Worm (Caenorhabditis elegans) whole organism, young adult: ENCODE data around the gene Y62H9A.12.

Experiments
- F37B4.10 ChIP-seq: fragments of 200-800 bp; sonication (Bioruptor generic); IDR thresholded peaks from 2 replicates; pipeline ENCODE4 v1.3.6; 2022; ENCODE audit warnings: missing genetic modification characterization, missing compliant biosample characterization
- F57C9.4 ChIP-seq: sonication (generic microtip); optimal IDR thresholded peaks from 2 replicates; lab custom pipeline; 2017; ENCODE audit warnings: mild to moderate bottlenecking, missing genetic modification characterization, missing compliant biosample characterization
- K11D2.4 ChIP-seq: fragments of 200-800 bp; sonication (Bioruptor generic); IDR thresholded peaks from 2 replicates; pipeline ENCODE4 v1.3.6; 2022; ENCODE audit warnings: missing genetic modification reagents, missing genetic modification characterization, missing compliant biosample characterization
- Y56A3A.18 ChIP-seq: fragments of 200-800 bp; sonication (Bioruptor generic); IDR thresholded peaks from 2 replicates; pipeline ENCODE4 v1.3.6; 2022; ENCODE audit warnings: missing genetic modification reagents, missing genetic modification characterization, missing compliant biosample characterization
- Y67H2A.10 ChIP-seq: fragments of 200-800 bp; sonication (Bioruptor generic); conservative IDR thresholded peaks from 2 replicates; pipeline ENCODE4 v1.3.6; 2022; ENCODE audit warnings: missing genetic modification reagents, missing genetic modification characterization, missing compliant biosample characterization
- Y79H2A.3 ChIP-seq: fragments of 200-800 bp; sonication (Bioruptor generic); conservative IDR thresholded peaks from 2 replicates; pipeline ENCODE4 v1.3.6; 2022; ENCODE audit warnings: missing genetic modification reagents, missing genetic modification characterization, missing compliant biosample characterization
- attf-3 ChIP-seq: fragments of 200-800 bp; sonication (Bioruptor generic); conservative IDR thresholded peaks from 2 replicates; pipeline ENCODE4 v1.3.6; 2022; ENCODE audit warnings: missing genetic modification reagents, missing genetic modification characterization, missing compliant biosample characterization
- attf-5 ChIP-seq: fragments of 200-800 bp; sonication (Bioruptor generic); optimal IDR thresholded peaks from 2 replicates; lab custom pipeline; 2018; ENCODE audit warnings: mild to moderate bottlenecking, missing genetic modification characterization, missing compliant biosample characterization
- attf-6 ChIP-seq: fragments of 200-800 bp; sonication (Bioruptor generic); IDR thresholded peaks from 2 replicates; pipeline ENCODE4 v1.3.6; 2022; ENCODE audit warnings: missing genetic modification reagents, missing genetic modification characterization, missing compliant biosample characterization
- bed-1 ChIP-seq: fragments of 200-800 bp; sonication (Bioruptor generic); IDR thresholded peaks from 2 replicates; pipeline ENCODE4 v1.3.6; 2022; ENCODE audit warnings: missing genetic modification reagents, missing genetic modification characterization, missing compliant biosample characterization
- ceh-27 ChIP-seq: fragments of 200-800 bp; sonication (Bioruptor generic); optimal IDR thresholded peaks from 2 replicates; lab custom pipeline; 2018; ENCODE audit warnings: mild to moderate bottlenecking, missing genetic modification characterization, moderate library complexity, missing compliant biosample characterization
- ceh-40 ChIP-seq: fragments of 200-800 bp; sonication (Bioruptor generic); IDR thresholded peaks from 2 replicates; pipeline ENCODE4 v1.3.6; 2022; ENCODE audit warnings: missing genetic modification characterization, missing compliant biosample characterization
- ceh-58 ChIP-seq: fragments of 200-800 bp; sonication (Bioruptor generic); IDR thresholded peaks from 2 replicates; pipeline ENCODE4 v1.3.6; 2022; ENCODE audit warnings: missing genetic modification characterization, missing compliant biosample characterization
- efl-1 ChIP-seq: fragments of 150-350 bp; optimal IDR thresholded peaks from 2 replicates; lab custom pipeline; 2014; ENCODE audit warnings: missing biosample characterization, missing genetic modification reagents, missing genetic modification characterization
- gei-17 ChIP-seq: fragments of 200-800 bp; sonication (Bioruptor generic); optimal IDR thresholded peaks from 2 replicates; lab custom pipeline; 2018; ENCODE audit warnings: mild to moderate bottlenecking, missing genetic modification characterization, missing compliant biosample characterization
- him-1 ChIP-seq: sonication (generic microtip); optimal IDR thresholded peaks from 2 replicates; lab custom pipeline; 2016; ENCODE audit warnings: missing genotype, missing genetic modification reagents, missing genetic modification characterization, missing compliant biosample characterization
- hmg-1.2 ChIP-seq: fragments of 200-800 bp; sonication (Bioruptor generic); IDR thresholded peaks from 2 replicates; pipeline ENCODE4 v1.3.6; 2022; ENCODE audit warnings: missing genetic modification reagents, missing genetic modification characterization, missing compliant biosample characterization
- hmg-20 ChIP-seq: fragments of 200-800 bp; sonication (Bioruptor generic); IDR thresholded peaks from 2 replicates; pipeline ENCODE4 v1.3.6; 2022; ENCODE audit warnings: missing genetic modification reagents, missing genetic modification characterization, missing compliant biosample characterization
- hrde-1 ChIP-seq: sonication (generic microtip); optimal IDR thresholded peaks from 2 replicates; lab custom pipeline; 2016; ENCODE audit warnings: missing genetic modification characterization, mild to moderate bottlenecking, missing compliant biosample characterization, moderate library complexity, missing genotype, missing genetic modification reagents, borderline replicate concordance
- let-607 ChIP-seq, 2 experiments: fragments of 200-800 bp in 1 of 2; sonication (Bioruptor generic) in 1 of 2; sonication (generic microtip) in 1 of 2; optimal IDR thresholded peaks; 2 replicates each; lab custom pipeline; 2016 to 2018; ENCODE audit warnings: mild to moderate bottlenecking in 2 of 2, missing compliant biosample characterization in 2 of 2, missing genetic modification characterization in 2 of 2, moderate library complexity in 2 of 2, missing genotype in 1 of 2
- lin-35 ChIP-seq, 3 experiments: fragments of 150-350 bp in 2 of 3; sonication (generic microtip) in 1 of 3; optimal IDR thresholded peaks; 2 replicates each; lab custom pipeline; 2014 to 2018; ENCODE audit warnings: missing biosample characterization in 3 of 3, missing genetic modification characterization in 3 of 3, missing genetic modification reagents in 3 of 3
- lin-40 ChIP-seq: sonication (generic microtip); optimal IDR thresholded peaks from 2 replicates; lab custom pipeline; 2016; ENCODE audit warnings: missing genetic modification characterization, mild to moderate bottlenecking, missing compliant biosample characterization, missing genotype, missing genetic modification reagents
- lsl-1 ChIP-seq: fragments of 200-800 bp; sonication (Bioruptor generic); optimal IDR thresholded peaks from 2 replicates; lab custom pipeline; 2018; ENCODE audit warnings: mild to moderate bottlenecking, missing genetic modification characterization, moderate library complexity, missing compliant biosample characterization
- lsy-27 ChIP-seq: sonication (generic microtip); optimal IDR thresholded peaks from 2 replicates; lab custom pipeline; 2017; ENCODE audit warnings: missing genetic modification characterization, mild to moderate bottlenecking, missing compliant biosample characterization, antibody characterized with exemption, missing genotype, borderline replicate concordance; ENCODE audit not compliant: insufficient read depth
- madf-3 ChIP-seq: fragments of 200-800 bp; sonication (Bioruptor generic); IDR thresholded peaks from 2 replicates; pipeline ENCODE4 v1.3.6; 2022; ENCODE audit warnings: missing genetic modification reagents, missing genetic modification characterization, missing compliant biosample characterization
- madf-6 ChIP-seq: fragments of 200-800 bp; sonication (Bioruptor generic); IDR thresholded peaks from 2 replicates; pipeline ENCODE4 v1.3.6; 2022; ENCODE audit warnings: missing genetic modification reagents, missing genetic modification characterization, missing compliant biosample characterization
- mel-28 ChIP-seq: sonication (generic microtip); optimal IDR thresholded peaks from 2 replicates; lab custom pipeline; 2016; ENCODE audit warnings: borderline replicate concordance, mild to moderate bottlenecking, missing genetic modification characterization, missing compliant biosample characterization
- nfya-1 ChIP-seq: sonication (generic microtip); optimal IDR thresholded peaks from 2 replicates; lab custom pipeline; 2017; ENCODE audit warnings: antibody characterized with exemption, missing compliant biosample characterization, missing genetic modification characterization, borderline replicate concordance; ENCODE audit not compliant: insufficient read depth
- nfya-2 ChIP-seq: fragments of 200-800 bp; sonication (Bioruptor generic); IDR thresholded peaks from 2 replicates; pipeline ENCODE4 v1.3.6; 2022; ENCODE audit warnings: missing genetic modification reagents, missing genetic modification characterization, missing compliant biosample characterization
- nhr-80 ChIP-seq: sonication (generic microtip); optimal IDR thresholded peaks from 2 replicates; lab custom pipeline; 2016; ENCODE audit warnings: missing genetic modification characterization, missing compliant biosample characterization
- sdz-38 ChIP-seq: sonication (generic microtip); optimal IDR thresholded peaks from 2 replicates; lab custom pipeline; 2016; ENCODE audit warnings: missing genotype, missing genetic modification characterization, missing compliant biosample characterization
- snpc-3.4 ChIP-seq: sonication (generic microtip); optimal IDR thresholded peaks from 2 replicates; lab custom pipeline; 2017; ENCODE audit warnings: missing genetic modification characterization, mild to moderate bottlenecking, missing compliant biosample characterization, antibody characterized with exemption, moderate library complexity, missing genotype, missing genetic modification reagents
- snpc-4 ChIP-seq, 5 experiments: fragments of 150-350 bp in 1 of 5; sonication (generic microtip) in 4 of 5; optimal IDR thresholded peaks; 2 replicates each; lab custom pipeline; 2014 to 2018; ENCODE audit warnings: missing genetic modification characterization in 5 of 5, missing biosample characterization in 3 of 5, antibody characterized with exemption in 2 of 5, mild to moderate bottlenecking in 2 of 5, missing compliant biosample characterization in 2 of 5, missing genotype in 2 of 5, moderate library complexity in 2 of 5, missing genetic modification reagents in 1 of 5
- somi-1 ChIP-seq: fragments of 200-800 bp; sonication (Bioruptor generic); optimal IDR thresholded peaks from 2 replicates; lab custom pipeline; 2018; ENCODE audit warnings: mild to moderate bottlenecking, missing genetic modification characterization, missing compliant biosample characterization
- tbx-9 ChIP-seq: sonication (generic microtip); optimal IDR thresholded peaks from 2 replicates; lab custom pipeline; 2016; ENCODE audit warnings: borderline replicate concordance, missing genetic modification characterization, inconsistent platforms, missing compliant biosample characterization
- unc-62 ChIP-seq: fragments of 150-350 bp; optimal IDR thresholded peaks from 2 replicates; lab custom pipeline; 2014; ENCODE audit warnings: missing biosample characterization, missing genetic modification reagents, missing genetic modification characterization
- zim-3 ChIP-seq: sonication (generic microtip); optimal IDR thresholded peaks from 2 replicates; lab custom pipeline; 2017; ENCODE audit warnings: mild to moderate bottlenecking, missing genetic modification characterization, moderate library complexity, missing compliant biosample characterization
- ztf-18 ChIP-seq: sonication (generic microtip); optimal IDR thresholded peaks from 2 replicates; lab custom pipeline; 2016; ENCODE audit warnings: missing genotype, mild to moderate bottlenecking, missing genetic modification characterization, missing compliant biosample characterization
- ztf-22 ChIP-seq: fragments of 200-800 bp; sonication (Bioruptor generic); optimal IDR thresholded peaks from 2 replicates; lab custom pipeline; 2018; ENCODE audit warnings: mild to moderate bottlenecking, missing genetic modification characterization, moderate library complexity, missing compliant biosample characterization
- ztf-28 ChIP-seq: fragments of 200-800 bp; sonication (Bioruptor generic); IDR thresholded peaks from 2 replicates; pipeline ENCODE4 v1.3.6; 2022; ENCODE audit warnings: missing genetic modification reagents, missing genetic modification characterization, missing compliant biosample characterization

Gene Y62H9A.12

DNA sequence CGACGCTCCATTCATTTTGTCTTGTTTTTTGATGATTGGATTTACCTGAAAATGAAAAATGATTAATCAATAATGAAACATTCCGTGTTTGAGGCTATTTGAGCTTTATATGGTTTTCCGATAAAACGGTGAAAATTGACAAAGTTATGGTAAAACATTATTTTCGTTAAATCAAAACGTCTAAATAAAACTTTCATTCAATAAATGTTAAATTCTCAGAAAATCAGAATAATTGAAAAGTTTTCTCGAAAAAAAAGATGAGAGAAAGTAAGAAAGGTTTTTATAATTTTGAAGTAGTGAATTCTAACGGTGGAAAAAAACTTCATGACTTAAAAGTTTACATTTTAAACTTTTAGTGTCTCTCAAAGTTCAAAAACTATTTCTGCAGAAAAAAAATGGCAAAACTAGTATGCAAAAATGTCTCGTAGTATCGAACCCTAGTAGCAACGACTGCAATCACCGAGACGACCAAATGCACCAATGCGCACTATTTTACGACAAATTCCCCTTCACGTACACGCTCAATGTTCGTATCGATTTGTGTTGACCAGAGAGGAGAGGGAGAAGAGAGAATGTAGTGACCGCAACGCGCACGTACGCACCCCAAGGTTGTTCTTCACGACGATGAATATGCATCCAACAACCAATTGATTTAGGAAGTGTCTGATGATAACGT is 33.0 kb downstream of the Y62H9A.12 start, which contains the start of gene nfya-1:
nfya-1 (minus strand) TSS at position 51 of the 676 bp plus-strand sequence.
- no peak for TF ChIP-seq nfya-2 (GFP tag; lab: Robert Waterston, UW)
- TF ChIP-seq madf-6 (GFP tag; lab: Robert Waterston, UW) = no peak
- no peak for TF ChIP-seq Y67H2A.10 (GFP tag; lab: Robert Waterston, UW)
- peak; percentile 39 for TF ChIP-seq lin-40 (tag; lab: Kevin White, UChicago)
- TF ChIP-seq attf-3 (GFP tag; lab: Robert Waterston, UW) = no peak
- TF ChIP-seq lsy-27 (tag; lab: Kevin White, UChicago) = no peak
- no peak for TF ChIP-seq hrde-1
- no peak for TF ChIP-seq F37B4.10 (GFP tag; lab: Robert Waterston, UW)
- peak; percentile 51 for TF ChIP-seq ceh-27
- TF ChIP-seq nhr-80 (tag; lab: Kevin White, UChicago) = peak; percentile 11
- TF ChIP-seq hmg-1.2 = no peak
- peak; percentile 19 for TF ChIP-seq gei-17
- no peak for TF ChIP-seq let-607 (tag; optimal IDR thresholded peaks at IDR 0.05; lab: Kevin White, UChicago)
- TF ChIP-seq ceh-40 (GFP tag; lab: Robert Waterston, UW) = no peak
- no peak for TF ChIP-seq sdz-38 (tag; lab: Kevin White, UChicago)
- TF ChIP-seq tbx-9 (tag; lab: Kevin White, UChicago) = no peak
- TF ChIP-seq K11D2.4 (GFP tag; lab: Robert Waterston, UW) = no peak
- no peak for TF ChIP-seq zim-3
- TF ChIP-seq ztf-22 (GFP tag; lab: Kevin White, UChicago) = no peak
- TF ChIP-seq hmg-20 (GFP tag; lab: Robert Waterston, UW) = no peak

DNA sequence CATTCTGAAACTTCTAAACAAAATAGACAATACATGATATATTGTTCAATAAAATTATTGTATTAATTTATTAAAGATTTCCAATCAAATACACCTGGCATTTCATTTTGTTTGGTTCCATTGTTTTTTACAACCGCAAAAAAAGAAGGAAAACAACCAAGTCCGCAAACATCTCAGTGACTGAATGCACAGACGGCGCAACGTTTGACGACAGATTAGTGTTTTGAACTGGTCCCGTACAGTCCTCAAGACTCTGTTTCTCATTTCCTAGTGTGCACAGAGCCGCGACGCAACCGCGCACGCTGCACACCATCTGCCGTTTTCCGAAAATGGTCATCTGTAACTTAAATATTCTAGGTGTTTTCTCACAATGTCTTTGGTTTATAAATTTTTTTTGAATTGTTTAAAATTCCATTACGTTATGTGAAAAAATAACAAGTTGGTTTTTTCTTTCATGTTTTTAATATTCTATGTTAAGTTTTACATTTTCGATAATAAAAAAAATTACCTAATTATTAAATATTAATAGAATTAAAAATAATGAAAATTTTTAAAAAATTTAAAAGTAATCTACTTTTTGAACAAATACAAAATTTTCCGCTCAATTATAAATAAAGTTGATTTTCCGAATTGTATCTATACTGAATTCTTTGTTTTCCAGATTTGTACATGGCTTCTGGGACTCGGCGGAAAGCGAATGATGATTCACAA is 34.4 kb downstream of the Y62H9A.12 start, which contains the start of gene lsd-1:
lsd-1 (plus strand) TSS at position 661 of the 711 bp plus-strand sequence.
- no peak for TF ChIP-seq F57C9.4
- peak; percentile 20 for TF ChIP-seq attf-5 (GFP tag; lab: Kevin White, UChicago)

DNA sequence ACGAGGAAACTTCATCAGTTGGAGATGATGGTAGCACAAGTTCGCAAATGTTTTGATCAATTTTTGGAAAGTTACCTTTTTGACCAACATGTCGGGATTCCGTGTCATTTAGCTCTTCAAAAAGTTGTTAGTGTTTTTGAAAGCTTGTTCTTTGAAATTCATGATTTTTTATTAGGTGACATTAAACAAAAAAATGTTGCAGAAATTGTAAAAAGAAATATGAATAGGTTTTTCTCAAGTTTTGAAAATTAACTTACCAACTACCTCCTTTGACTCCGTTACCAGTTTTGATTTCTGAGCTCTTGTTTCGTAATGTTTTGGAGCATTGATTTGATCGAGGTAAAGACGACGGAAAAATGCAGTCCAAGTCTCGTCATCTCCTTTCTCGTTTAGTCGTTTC is 38.2 kb downstream of the Y62H9A.12 start:
- TF ChIP-seq nfya-1 (no peak), snpc-3.4 (no peak), bed-1 (GFP tag; lab: Robert Waterston, UW) (no peak), attf-6 (GFP tag; lab: Robert Waterston, UW) (no peak), him-1 (tag; lab: Kevin White, UChicago) (no peak), ceh-58 (no peak), ztf-28 (GFP tag; lab: Robert Waterston, UW) (no peak), lin-35 (GFP tag; optimal IDR thresholded peaks at IDR 0.05; lab: Kevin White, UChicago) (no peak), unc-62 (GFP tag; lab: Kevin White, UChicago) (no peak), Y56A3A.18 (GFP tag; lab: Robert Waterston, UW) (no peak), efl-1 (GFP tag; lab: Kevin White, UChicago) (no peak), somi-1 (GFP tag; lab: Kevin White, UChicago) (no peak), lsy-27 (tag; lab: Kevin White, UChicago) (no peak), snpc-4 (GFP tag; optimal IDR thresholded peaks at IDR 0.05; lab: Kevin White, UChicago) (no peak), snpc-4 (tag; optimal IDR thresholded peaks at IDR 0.05; lab: Kevin White, UChicago) (no peak), madf-3 (GFP tag; lab: Robert Waterston, UW) (no peak), mel-28 (tag; lab: Kevin White, UChicago) (no peak), ztf-18 (no peak), Y79H2A.3 (GFP tag; lab: Robert Waterston, UW) (no peak), lsl-1 (no peak)
